Worm (Caenorhabditis elegans) whole organism, L4 larva: ENCODE results near the gene ucr-1.

ENCODE experiments used
- R02D3.7 ChIP-seq: fragments of 150-350 bp; sonication (generic microtip); optimal IDR thresholded peaks from 3 replicates; lab custom pipeline; 2014; ENCODE audit warnings: missing biosample characterization, missing genetic modification characterization
- Y5F2A.4 ChIP-seq: fragments of 200-800 bp; sonication (Bioruptor generic); optimal IDR thresholded peaks from 2 replicates; lab custom pipeline; 2018; ENCODE audit warnings: mild to moderate bottlenecking, missing genetic modification characterization, missing compliant biosample characterization
- ZK337.2 ChIP-seq: fragments of 200-800 bp; sonication (Bioruptor generic); IDR thresholded peaks from 2 replicates; pipeline ENCODE4 v1.3.6; 2022; ENCODE audit warnings: missing genetic modification reagents, missing genetic modification characterization, missing compliant biosample characterization
- aha-1 ChIP-seq: fragments of 150-350 bp; peaks from one replicate; lab custom pipeline; 2014; ENCODE audit warnings: missing biosample characterization, missing genetic modification characterization
- ceh-20 ChIP-seq: fragments of 200-800 bp; sonication (Bioruptor generic); IDR thresholded peaks from 2 replicates; pipeline ENCODE4 v1.3.6; 2022; ENCODE audit warnings: missing genetic modification reagents, missing genetic modification characterization, missing compliant biosample characterization
- ceh-62 ChIP-seq: sonication (generic microtip); optimal IDR thresholded peaks from 2 replicates; lab custom pipeline; 2017; ENCODE audit warnings: missing biosample characterization, missing genetic modification characterization
- daf-12 ChIP-seq: fragments of 150-350 bp; optimal IDR thresholded peaks from 2 replicates; lab custom pipeline; 2014; ENCODE audit warnings: missing biosample characterization, missing genetic modification reagents, missing genetic modification characterization
- daf-16 ChIP-seq, 3 experiments: sonication (generic microtip); optimal IDR thresholded peaks; 2 replicates each; lab custom pipeline; 2016 to 2017; ENCODE audit warnings: missing genetic modification characterization in 3 of 3, missing genetic modification reagents in 3 of 3, mild to moderate bottlenecking in 2 of 3, missing compliant biosample characterization in 2 of 3, missing biosample characterization in 1 of 3, moderate library complexity in 1 of 3
- dmd-9 ChIP-seq: fragments of 200-800 bp; sonication (Bioruptor generic); IDR thresholded peaks from 2 replicates; pipeline ENCODE4 v1.3.6; 2022; ENCODE audit warnings: missing genetic modification reagents, missing genetic modification characterization, missing compliant biosample characterization
- egl-43 ChIP-seq: fragments of 200-800 bp; sonication (Bioruptor generic); IDR thresholded peaks from 2 replicates; pipeline ENCODE4 v1.3.6; 2022; ENCODE audit warnings: missing genetic modification reagents, missing genetic modification characterization, missing compliant biosample characterization
- fkh-10 ChIP-seq: fragments of 150-350 bp; optimal IDR thresholded peaks from 2 replicates; lab custom pipeline; 2014; ENCODE audit warnings: missing biosample characterization, missing genetic modification reagents, missing genetic modification characterization
- hlh-11 ChIP-seq: fragments of 200-800 bp; sonication (Bioruptor generic); optimal IDR thresholded peaks from 2 replicates; lab custom pipeline; 2018; ENCODE audit warnings: mild to moderate bottlenecking, missing genetic modification characterization, missing compliant biosample characterization
- hlh-30 ChIP-seq: sonication (generic microtip); optimal IDR thresholded peaks from 2 replicates; lab custom pipeline; 2017; ENCODE audit warnings: antibody characterized with exemption, mild to moderate bottlenecking, missing genetic modification characterization, missing compliant biosample characterization; ENCODE audit not compliant: insufficient read depth
- hmg-1.1 ChIP-seq: fragments of 200-800 bp; sonication (Bioruptor generic); IDR thresholded peaks from 2 replicates; pipeline ENCODE4 v1.3.6; 2022; ENCODE audit warnings: missing genetic modification reagents, missing genetic modification characterization, missing compliant biosample characterization
- lim-7 ChIP-seq: fragments of 200-800 bp; sonication (Bioruptor generic); IDR thresholded peaks from 2 replicates; pipeline ENCODE4 v1.3.6; 2022; ENCODE audit warnings: missing genetic modification characterization, missing compliant biosample characterization
- lin-1 ChIP-seq: fragments of 200-800 bp; sonication (Bioruptor generic); IDR thresholded peaks from 2 replicates; pipeline ENCODE4 v1.3.6; 2022; ENCODE audit warnings: missing genetic modification reagents, missing genetic modification characterization, missing compliant biosample characterization
- lin-13 ChIP-seq: fragments of 150-350 bp; optimal IDR thresholded peaks from 2 replicates; lab custom pipeline; 2014; ENCODE audit warnings: missing biosample characterization, missing genetic modification reagents, missing genetic modification characterization
- lin-29 ChIP-seq: fragments of 200-800 bp; sonication (Bioruptor generic); IDR thresholded peaks from 2 replicates; pipeline ENCODE4 v1.3.6; 2022; ENCODE audit warnings: missing genetic modification reagents, missing genetic modification characterization, missing compliant biosample characterization
- lin-39 ChIP-seq: fragments of 150-350 bp; optimal IDR thresholded peaks from 2 replicates; lab custom pipeline; 2014; ENCODE audit warnings: missing biosample characterization, missing genetic modification reagents, missing genetic modification characterization
- lir-3 ChIP-seq: sonication (generic microtip); optimal IDR thresholded peaks from 2 replicates; lab custom pipeline; 2016; ENCODE audit warnings: mild to moderate bottlenecking, missing genetic modification characterization, missing compliant biosample characterization
- madf-5 ChIP-seq, 2 experiments: fragments of 200-800 bp; sonication (Bioruptor generic); IDR thresholded peaks; 2 replicates each; pipeline ENCODE4 v1.3.6; 2022; ENCODE audit warnings: missing compliant biosample characterization in 2 of 2, missing genetic modification characterization in 2 of 2
- mdt-29 ChIP-seq: fragments of 200-800 bp; sonication (Bioruptor generic); IDR thresholded peaks from 2 replicates; pipeline ENCODE4 v1.3.6; 2022; ENCODE audit warnings: missing genetic modification reagents, missing genetic modification characterization, missing compliant biosample characterization
- mep-1 ChIP-seq: fragments of 150-350 bp; sonication (generic microtip); optimal IDR thresholded peaks from 3 replicates; lab custom pipeline; 2014; ENCODE audit warnings: missing biosample characterization, missing genetic modification characterization
- mes-2 ChIP-seq: sonication (generic microtip); optimal IDR thresholded peaks from 2 replicates; lab custom pipeline; 2016; ENCODE audit warnings: missing genotype, mild to moderate bottlenecking, missing genetic modification characterization, missing compliant biosample characterization; ENCODE audit not compliant: poor library complexity, severe bottlenecking
- mxl-3 ChIP-seq: fragments of 200-800 bp; sonication (Bioruptor generic); optimal IDR thresholded peaks from 2 replicates; lab custom pipeline; 2018; ENCODE audit warnings: mild to moderate bottlenecking, missing genetic modification characterization, missing compliant biosample characterization
- nhr-102 ChIP-seq: sonication (generic microtip); optimal IDR thresholded peaks from 2 replicates; lab custom pipeline; 2016; ENCODE audit warnings: mild to moderate bottlenecking, missing genetic modification characterization, moderate library complexity, missing compliant biosample characterization
- nhr-11 ChIP-seq: fragments of 150-350 bp; optimal IDR thresholded peaks from 2 replicates; lab custom pipeline; 2014; ENCODE audit warnings: missing biosample characterization, missing genetic modification characterization
- nhr-237 ChIP-seq: sonication (generic microtip); optimal IDR thresholded peaks from 2 replicates; lab custom pipeline; 2017; ENCODE audit warnings: missing biosample characterization, missing genetic modification characterization
- nhr-28 ChIP-seq: fragments of 150-350 bp; optimal IDR thresholded peaks from 2 replicates; lab custom pipeline; 2014; ENCODE audit warnings: missing biosample characterization, missing genetic modification characterization
- nhr-42 ChIP-seq: fragments of 200-800 bp; sonication (Bioruptor generic); IDR thresholded peaks from 2 replicates; pipeline ENCODE4 v1.3.6; 2022; ENCODE audit warnings: missing genetic modification characterization, missing compliant biosample characterization
- nhr-48 ChIP-seq: sonication (generic microtip); optimal IDR thresholded peaks from 2 replicates; lab custom pipeline; 2016; ENCODE audit warnings: mild to moderate bottlenecking, missing genetic modification characterization, missing compliant biosample characterization
- nhr-76 ChIP-seq: fragments of 150-350 bp; optimal IDR thresholded peaks from 2 replicates; lab custom pipeline; 2014; ENCODE audit warnings: missing biosample characterization, missing genetic modification characterization
- pha-4 ChIP-seq, 2 experiments: fragments of 150-350 bp in 1 of 2; fragments of 200-800 bp in 1 of 2; sonication (Bioruptor generic) in 1 of 2; IDR thresholded peaks in 1 of 2; optimal IDR thresholded peaks in 1 of 2; 2 replicates each; pipeline versions ENCODE4 v1.3.6 to Lab custom; 2014 to 2022; ENCODE audit warnings: missing genetic modification characterization in 2 of 2, missing genetic modification reagents in 2 of 2, missing biosample characterization in 1 of 2, missing compliant biosample characterization in 1 of 2
- saeg-2 ChIP-seq: fragments of 200-800 bp; sonication (Bioruptor generic); IDR thresholded peaks from 2 replicates; pipeline ENCODE4 v1.3.6; 2022; ENCODE audit warnings: missing genetic modification reagents, missing genetic modification characterization, missing compliant biosample characterization
- set-16 ChIP-seq: fragments of 200-800 bp; sonication (Bioruptor generic); IDR thresholded peaks from 2 replicates; pipeline ENCODE4 v1.3.6; 2022; ENCODE audit warnings: missing genetic modification reagents, missing genetic modification characterization, missing compliant biosample characterization
- skn-1 ChIP-seq: fragments of 150-350 bp; optimal IDR thresholded peaks from 2 replicates; lab custom pipeline; 2014; ENCODE audit warnings: missing biosample characterization, missing genetic modification characterization
- snpc-1.2 ChIP-seq: fragments of 200-800 bp; sonication (Bioruptor generic); IDR thresholded peaks from 2 replicates; pipeline ENCODE4 v1.3.6; 2022; ENCODE audit warnings: missing genetic modification reagents, missing genetic modification characterization, missing compliant biosample characterization
- snpc-4 ChIP-seq: fragments of 150-350 bp; optimal IDR thresholded peaks from 2 replicates; lab custom pipeline; 2014; ENCODE audit warnings: missing biosample characterization, missing genetic modification characterization
- tra-1 ChIP-seq: fragments of 200-800 bp; sonication (Bioruptor generic); IDR thresholded peaks from 2 replicates; pipeline ENCODE4 v1.3.6; 2022; ENCODE audit warnings: missing genetic modification reagents, missing genetic modification characterization, missing compliant biosample characterization
- unc-130 ChIP-seq: sonication (generic microtip); optimal IDR thresholded peaks from 2 replicates; lab custom pipeline; 2016; ENCODE audit warnings: missing genetic modification reagents, missing genetic modification characterization, missing compliant biosample characterization
- unc-39 ChIP-seq: sonication (generic microtip); optimal IDR thresholded peaks from 2 replicates; lab custom pipeline; 2017; ENCODE audit warnings: missing biosample characterization, missing genetic modification characterization
- unc-62 ChIP-seq, 3 experiments: fragments of 150-350 bp in 1 of 3; sonication (generic microtip); optimal IDR thresholded peaks in 2 of 3; peaks in 1 of 3; 1 replicate in 1 of 3; 2 replicates in 2 of 3; lab custom pipeline; 2014 to 2017; ENCODE audit warnings: missing biosample characterization in 3 of 3, missing genetic modification characterization in 3 of 3, missing genetic modification reagents in 3 of 3, missing genotype in 1 of 3
- zag-1 ChIP-seq: fragments of 150-350 bp; optimal IDR thresholded peaks from 2 replicates; lab custom pipeline; 2014; ENCODE audit warnings: missing biosample characterization, missing genetic modification characterization
- zip-2 ChIP-seq: fragments of 150-350 bp; optimal IDR thresholded peaks from 2 replicates; lab custom pipeline; 2014; ENCODE audit warnings: missing biosample characterization, missing genetic modification characterization
- ztf-7 ChIP-seq: fragments of 150-350 bp; optimal IDR thresholded peaks from 2 replicates; lab custom pipeline; 2014; ENCODE audit warnings: missing biosample characterization, missing genetic modification characterization

ucr-1 gene

ce11 chrIII:5557246-5557819 lies 34.6 kb upstream of the ucr-1 start, which contains the start of gene rpc-2 (continued):
- TF ChIP-seq dmd-9 (GFP tag; lab: Robert Waterston, UW): no peak
- peak; percentile 9 for TF ChIP-seq nhr-102 (tag; lab: Kevin White, UChicago)
- TF ChIP-seq mdt-29 (GFP tag; lab: Robert Waterston, UW): peak; percentile 49; the same call in 1 of the 2 replicates
- no peak for TF ChIP-seq mep-1
- TF ChIP-seq lim-7 (GFP tag; lab: Robert Waterston, UW): peak; percentile 18; the same call in 1 of the 2 replicates
- TF ChIP-seq zag-1 (tag; lab: Kevin White, UChicago): no peak
- no peak for TF ChIP-seq nhr-42
- peak; percentile 66 for TF ChIP-seq aha-1 (tag; lab: Kevin White, UChicago)
- no peak for TF ChIP-seq nhr-76
- peak; percentile 54; the same call in 1 of the 2 replicates for TF ChIP-seq egl-43 (GFP tag; lab: Robert Waterston, UW)

- TF ChIP-seq daf-12 (tag; lab: Kevin White, UChicago) (no peak), unc-62 (GFP tag; optimal IDR thresholded peaks at IDR 0.05 in 1 of 2; lab: Kevin White, UChicago) (peak in 1 of 2 experiments; percentile 6), unc-62 (tag; optimal IDR thresholded peaks at IDR 0.05; lab: Kevin White, UChicago) (no peak), skn-1 (tag; lab: Kevin White, UChicago) (no peak), tra-1 (GFP tag; lab: Robert Waterston, UW) (no peak), mxl-3 (GFP tag; lab: Kevin White, UChicago) (peak; percentile 31), lin-13 (GFP tag; lab: Kevin White, UChicago) (no peak), daf-16 (GFP tag; optimal IDR thresholded peaks at IDR 0.05; lab: Kevin White, UChicago) (peak in 1 of 2 experiments; percentile 15), daf-16 (tag; optimal IDR thresholded peaks at IDR 0.05; lab: Kevin White, UChicago) (no peak), lin-1 (GFP tag; lab: Robert Waterston, UW) (no peak), hlh-11 (peak; percentile 52), set-16 (GFP tag; lab: Robert Waterston, UW) (peak; percentile 20; the same call in 1 of the 2 replicates), snpc-4 (tag; lab: Kevin White, UChicago) (no peak), nhr-237 (tag; lab: Kevin White, UChicago) (no peak), hlh-30 (tag; lab: Kevin White, UChicago) (no peak), hmg-1.1 (GFP tag; lab: Robert Waterston, UW) (no peak), snpc-1.2 (GFP tag; lab: Robert Waterston, UW) (no peak), ztf-7 (tag; lab: Kevin White, UChicago) (no peak), nhr-48 (tag; lab: Kevin White, UChicago) (no peak), ceh-62 (tag; lab: Kevin White, UChicago) (no peak), nhr-11 (peak; percentile 50), fkh-10 (GFP tag; lab: Kevin White, UChicago) (no peak), saeg-2 (GFP tag; lab: Robert Waterston, UW) (no peak), Y5F2A.4 (GFP tag; lab: Kevin White, UChicago) (no peak), nhr-28 (tag; lab: Kevin White, UChicago) (peak; percentile 5), R02D3.7 (tag; lab: Kevin White, UChicago) (no peak), egl-43 (GFP tag; lab: Robert Waterston, UW) (no peak)
- TF ChIP-seq, all 104 proteins: peak for 7
These were observed 28.3 kb upstream of the ucr-1 start for ce11 chrIII:5563680-5564079.

- TF ChIP-seq lin-39 (tag; lab: Kevin White, UChicago) (no peak), unc-62 (GFP tag; optimal IDR thresholded peaks at IDR 0.05 in 1 of 2; lab: Kevin White, UChicago) (peak in 1 of 2 experiments; percentile 96), unc-62 (tag; optimal IDR thresholded peaks at IDR 0.05; lab: Kevin White, UChicago) (no peak)
These were observed 27.6 kb upstream of the ucr-1 start for ce11 chrIII:5564325-5564724.

ce11 chrIII:5564799-5565198 lies 27.1 kb upstream of the ucr-1 start, which contains the start of gene mlc-3:
TSS of gene mlc-3 (plus strand) at chrIII:5565025.
- TF ChIP-seq ceh-20 (GFP tag; lab: Robert Waterston, UW) (no peak), lir-3 (tag; lab: Kevin White, UChicago) (no peak), unc-39 (tag; lab: Kevin White, UChicago) (no peak), nhr-11 (no peak), aha-1 (tag; lab: Kevin White, UChicago) (peak; percentile 20), set-16 (GFP tag; lab: Robert Waterston, UW) (peak; percentile 43; the same call in 1 of the 2 replicates), lin-29 (GFP tag; lab: Robert Waterston, UW) (no peak), ZK337.2 (0 out of 2 replicates have a peak, but pooled peaks have one; percentile 15), unc-130 (GFP tag; lab: Kevin White, UChicago) (no peak), zip-2 (tag; lab: Kevin White, UChicago) (no peak), mes-2 (no peak), pha-4 (GFP tag; IDR thresholded peaks at IDR 0.05; lab: Robert Waterston, UW) (no peak), pha-4 (tag; optimal IDR thresholded peaks at IDR 0.05; lab: Kevin White, UChicago) (no peak), madf-5 (GFP tag; IDR thresholded peaks at IDR 0.05; lab: Robert Waterston, UW) (no peak)
